Comparison of ENCODE assay signal across 1 fruit fly cellular context in genomic region chr3R:26030562-26030961, dm6.
A peak's percentile ranks its signal among the peaks of the same experiment; 100 is the strongest.
TF ChIP-seq lines count a peak whose summit lies in the region.

No protein-coding gene starts in this region.

TF ChIP-seq in whole organism, embryonic, 481 proteins besides CTCF, POLR2A, EP300 and RAD21 (continued from another document and continues in another):
- TF ChIP-seq PHDP (tag; optimal IDR thresholded peaks at IDR 0.05; lab: Kevin White, UChicago) (no peak), crc (GFP tag; optimal IDR thresholded peaks at IDR 0.05; lab: Kevin White, UChicago) (no peak), bcd (GFP tag; optimal IDR thresholded peaks at IDR 0.05; lab: Kevin White, UChicago) (no peak), Dip3 (GFP tag; optimal IDR thresholded peaks at IDR 0.05; lab: Kevin White, UChicago) (no peak), Bdp1 (GFP tag; optimal IDR thresholded peaks at IDR 0.05; lab: Kevin White, UChicago) (no peak), gem (tag; optimal IDR thresholded peaks at IDR 0.05; lab: Kevin White, UChicago) (no peak), Camta (GFP tag; optimal IDR thresholded peaks at IDR 0.05; lab: Kevin White, UChicago) (no peak), CG3163 (GFP tag; optimal IDR thresholded peaks at IDR 0.05; lab: Kevin White, UChicago) (no peak), CG11560 (tag; IDR thresholded peaks at IDR 0.05; lab: Robert Waterston, UW) (no peak), CrebB (tag; optimal IDR thresholded peaks at IDR 0.05; lab: Kevin White, UChicago) (no peak), mirr (GFP tag; optimal IDR thresholded peaks at IDR 0.05; lab: Kevin White, UChicago) (no peak), CG4424 (GFP tag; optimal IDR thresholded peaks at IDR 0.05; lab: Kevin White, UChicago) (no peak), Dp (GFP tag; optimal IDR thresholded peaks at IDR 0.05; lab: Kevin White, UChicago) (no peak), CG17829 (tag; optimal IDR thresholded peaks at IDR 0.05; lab: Kevin White, UChicago) (no peak), CG15073 (GFP tag; optimal IDR thresholded peaks at IDR 0.05; lab: Kevin White, UChicago) (no peak), tll (GFP tag; optimal IDR thresholded peaks at IDR 0.05; lab: Kevin White, UChicago) (peak in 1 of 2 experiments; percentile 91), br (optimal IDR thresholded peaks at IDR 0.05; lab: Kevin White, UChicago) (no peak), Xrp1 (GFP tag; IDR thresholded peaks at IDR 0.05; lab: Robert Waterston, UW) (peak; percentile 11; the same call in 1 of the 2 replicates), Vsx1 (GFP tag; optimal IDR thresholded peaks at IDR 0.05; lab: Kevin White, UChicago) (no peak), sens (GFP tag; lab: Kevin White, UChicago) (no peak), Hr51 (GFP tag; optimal IDR thresholded peaks at IDR 0.05; lab: Kevin White, UChicago) (no peak), sd (tag; optimal IDR thresholded peaks at IDR 0.05; lab: Kevin White, UChicago) (no peak), da (GFP tag; optimal IDR thresholded peaks at IDR 0.05; lab: Kevin White, UChicago) (peak; percentile 45), Mad (GFP tag; optimal IDR thresholded peaks at IDR 0.05; lab: Kevin White, UChicago) (no peak), HmgD (GFP tag; optimal IDR thresholded peaks at IDR 0.05; lab: Kevin White, UChicago) (no peak), CG11695 (GFP tag; IDR thresholded peaks at IDR 0.05; lab: Robert Waterston, UW) (no peak), oc (tag; optimal IDR thresholded peaks at IDR 0.05; lab: Kevin White, UChicago) (peak; percentile 68), croc (GFP tag; conservative IDR thresholded peaks at IDR 0.05; lab: Robert Waterston, UW) (no peak), CG9817 (tag; optimal IDR thresholded peaks at IDR 0.05; lab: Kevin White, UChicago) (no peak), ash1 (GFP tag; optimal IDR thresholded peaks at IDR 0.05; lab: Kevin White, UChicago) (no peak), emc (GFP tag; optimal IDR thresholded peaks at IDR 0.05; lab: Kevin White, UChicago) (no peak), pita (GFP tag; optimal IDR thresholded peaks at IDR 0.05; lab: Kevin White, UChicago) (no peak), CG11696 (GFP tag; IDR thresholded peaks at IDR 0.05; lab: Robert Waterston, UW) (no peak), E2f1 (GFP tag; IDR thresholded peaks at IDR 0.05; lab: Robert Waterston, UW) (no peak), CG6689 (GFP tag; IDR thresholded peaks at IDR 0.05; lab: Robert Waterston, UW) (no peak), insv (GFP tag; optimal IDR thresholded peaks at IDR 0.05; lab: Kevin White, UChicago) (no peak), CG34376 (GFP tag; optimal IDR thresholded peaks at IDR 0.05; lab: Kevin White, UChicago) (no peak), HHEX (GFP tag; optimal IDR thresholded peaks at IDR 0.05; lab: Kevin White, UChicago) (no peak), CG10543 (GFP tag; optimal IDR thresholded peaks at IDR 0.05; lab: Kevin White, UChicago) (no peak), twi (tag; optimal IDR thresholded peaks at IDR 0.05; lab: Kevin White, UChicago) (peak; percentile 79), sc (optimal IDR thresholded peaks at IDR 0.05; lab: Kevin White, UChicago) (peak in 1 of 2 experiments; percentile 100), sc (GFP tag; optimal IDR thresholded peaks at IDR 0.05; lab: Kevin White, UChicago) (no peak), CG10565 (GFP tag; optimal IDR thresholded peaks at IDR 0.05; lab: Kevin White, UChicago) (no peak), Sin3A (optimal IDR thresholded peaks at IDR 0.05; lab: Kevin White, UChicago) (no peak), ac (GFP tag; optimal IDR thresholded peaks at IDR 0.05; lab: Kevin White, UChicago) (peak; percentile 90), Hmr (GFP tag; optimal IDR thresholded peaks at IDR 0.05; lab: Kevin White, UChicago) (no peak), CG5245 (GFP tag; optimal IDR thresholded peaks at IDR 0.05; lab: Kevin White, UChicago) (no peak), B-H1 (GFP tag; IDR thresholded peaks at IDR 0.05; lab: Robert Waterston, UW) (no peak), Hr3 (GFP tag; optimal IDR thresholded peaks at IDR 0.05; lab: Kevin White, UChicago) (no peak), odd (GFP tag; optimal IDR thresholded peaks at IDR 0.05; lab: Kevin White, UChicago) (peak; percentile 64), gcm2 (GFP tag; optimal IDR thresholded peaks at IDR 0.05; lab: Kevin White, UChicago) (no peak), CG15479 (GFP tag; optimal IDR thresholded peaks at IDR 0.05; lab: Kevin White, UChicago) (peak; percentile 93), CG13296 (GFP tag; optimal IDR thresholded peaks at IDR 0.05; lab: Kevin White, UChicago) (no peak), sr (GFP tag; IDR thresholded peaks at IDR 0.05; lab: Robert Waterston, UW) (0 out of 3 replicates have a peak, but pooled peaks have one; percentile 33), CG6654 (GFP tag; optimal IDR thresholded peaks at IDR 0.05; lab: Kevin White, UChicago) (no peak), CG4617 (GFP tag; optimal IDR thresholded peaks at IDR 0.05; lab: Kevin White, UChicago; ENCODE audit: borderline replicate concordance) (no peak), danr (GFP tag; IDR thresholded peaks at IDR 0.05; lab: Robert Waterston, UW) (no peak), CG12744 (GFP tag; optimal IDR thresholded peaks at IDR 0.05; lab: Kevin White, UChicago) (no peak), nerfin-1 (tag; optimal IDR thresholded peaks at IDR 0.05; lab: Kevin White, UChicago) (no peak), klu (GFP tag; IDR thresholded peaks at IDR 0.05; lab: Robert Waterston, UW) (no peak), Stat92E (GFP tag; optimal IDR thresholded peaks at IDR 0.05; lab: Kevin White, UChicago) (peak in 1 of 3 experiments; percentile 6), CG32532 (GFP tag; IDR thresholded peaks at IDR 0.05; lab: Robert Waterston, UW) (no peak), ERR (GFP tag; optimal IDR thresholded peaks at IDR 0.05; lab: Kevin White, UChicago) (no peak), en (GFP tag; optimal IDR thresholded peaks at IDR 0.05; lab: Kevin White, UChicago) (no peak), yki (optimal IDR thresholded peaks at IDR 0.05; lab: Kevin White, UChicago) (no peak), Aef1 (GFP tag; IDR thresholded peaks at IDR 0.05; lab: Robert Waterston, UW) (no peak), Bteb2 (GFP tag; optimal IDR thresholded peaks at IDR 0.05; lab: Kevin White, UChicago) (no peak), knrl (GFP tag; IDR thresholded peaks at IDR 0.05; lab: Robert Waterston, UW; ENCODE audit: partially characterized antibody) (no peak), CG7372 (GFP tag; IDR thresholded peaks at IDR 0.05; lab: Robert Waterston, UW) (no peak), wek (GFP tag; optimal IDR thresholded peaks at IDR 0.05; lab: Kevin White, UChicago) (no peak), slp2 (GFP tag; optimal IDR thresholded peaks at IDR 0.05; lab: Kevin White, UChicago) (no peak), Mrtf (GFP tag; IDR thresholded peaks at IDR 0.05; lab: Robert Waterston, UW) (no peak), CG12659 (GFP tag; optimal IDR thresholded peaks at IDR 0.05; lab: Kevin White, UChicago) (no peak), pzg (GFP tag; optimal IDR thresholded peaks at IDR 0.05; lab: Kevin White, UChicago) (no peak), CG11456 (GFP tag; IDR thresholded peaks at IDR 0.05; lab: Robert Waterston, UW) (no peak), CG17186 (GFP tag; optimal IDR thresholded peaks at IDR 0.05; lab: Kevin White, UChicago) (no peak), Lpt (GFP tag; optimal IDR thresholded peaks at IDR 0.05; lab: Kevin White, UChicago) (no peak), CG14710 (tag; optimal IDR thresholded peaks at IDR 0.05; lab: Kevin White, UChicago) (no peak), fru (optimal IDR thresholded peaks at IDR 0.05; lab: Kevin White, UChicago) (peak; percentile 63), HLHmδ (GFP tag; optimal IDR thresholded peaks at IDR 0.05; lab: Kevin White, UChicago) (peak; percentile 80), CG7556 (GFP tag; optimal IDR thresholded peaks at IDR 0.05; lab: Kevin White, UChicago) (no peak), bowl (GFP tag; IDR thresholded peaks at IDR 0.05; lab: Robert Waterston, UW) (no peak), zen (tag; optimal IDR thresholded peaks at IDR 0.05; lab: Kevin White, UChicago) (peak; percentile 97), CG16863 (GFP tag; optimal IDR thresholded peaks at IDR 0.05; lab: Kevin White, UChicago) (no peak), CG7357 (GFP tag; IDR thresholded peaks at IDR 0.05; lab: Robert Waterston, UW) (no peak), Pdp1 (GFP tag; optimal IDR thresholded peaks at IDR 0.05; lab: Kevin White, UChicago) (no peak), inv (GFP tag; IDR thresholded peaks at IDR 0.05; lab: Robert Waterston, UW; ENCODE audit: partially characterized antibody) (no peak), tio (GFP tag; optimal IDR thresholded peaks at IDR 0.05; lab: Kevin White, UChicago) (no peak), lmd (GFP tag; IDR thresholded peaks at IDR 0.05; lab: Robert Waterston, UW) (no peak), fu2 (GFP tag; optimal IDR thresholded peaks at IDR 0.05; lab: Kevin White, UChicago) (no peak), pros (GFP tag; optimal IDR thresholded peaks at IDR 0.05; lab: Kevin White, UChicago) (peak; percentile 75), CG18262 (tag; optimal IDR thresholded peaks at IDR 0.05; lab: Kevin White, UChicago) (no peak), YL-1 (GFP tag; optimal IDR thresholded peaks at IDR 0.05; lab: Kevin White, UChicago) (no peak), sqz (GFP tag; optimal IDR thresholded peaks at IDR 0.05; lab: Kevin White, UChicago) (no peak), Lhr (GFP tag; optimal IDR thresholded peaks at IDR 0.05; lab: Kevin White, UChicago) (no peak), CG12942 (GFP tag; optimal IDR thresholded peaks at IDR 0.05; lab: Kevin White, UChicago) (no peak), CG1602 (GFP tag; optimal IDR thresholded peaks at IDR 0.05; lab: Kevin White, UChicago) (no peak), CG9932 (GFP tag; IDR thresholded peaks at IDR 0.05; lab: Robert Waterston, UW) (no peak), CG9727 (GFP tag; optimal IDR thresholded peaks at IDR 0.05; lab: Kevin White, UChicago) (no peak), CG1603 (tag; optimal IDR thresholded peaks at IDR 0.05; lab: Kevin White, UChicago) (no peak), CG1647 (GFP tag; optimal IDR thresholded peaks at IDR 0.05; lab: Kevin White, UChicago) (no peak), CG15601 (tag; optimal IDR thresholded peaks at IDR 0.05; lab: Kevin White, UChicago) (no peak), bigmax (GFP tag; optimal IDR thresholded peaks at IDR 0.05; lab: Kevin White, UChicago) (no peak), CG14860 (GFP tag; IDR thresholded peaks at IDR 0.05; lab: Robert Waterston, UW; ENCODE audit: partially characterized antibody) (no peak), kah (GFP tag; optimal IDR thresholded peaks at IDR 0.05; lab: Kevin White, UChicago) (peak; percentile 64), CG8359 (GFP tag; optimal IDR thresholded peaks at IDR 0.05; lab: Kevin White, UChicago; ENCODE audit: borderline replicate concordance) (no peak), CG9609 (GFP tag; optimal IDR thresholded peaks at IDR 0.05; lab: Kevin White, UChicago) (no peak), wor (GFP tag; IDR thresholded peaks at IDR 0.05; lab: Robert Waterston, UW) (no peak), lov (optimal IDR thresholded peaks at IDR 0.05; lab: Kevin White, UChicago) (peak; percentile 100), lov (GFP tag; IDR thresholded peaks at IDR 0.05; lab: Robert Waterston, UW) (no peak), Dll (GFP tag; IDR thresholded peaks at IDR 0.05; lab: Robert Waterston, UW; ENCODE audit: partially characterized antibody) (no peak), dan (GFP tag; IDR thresholded peaks at IDR 0.05; lab: Robert Waterston, UW) (no peak), scrt (GFP tag; optimal IDR thresholded peaks at IDR 0.05; lab: Kevin White, UChicago) (no peak), CG7928 (GFP tag; optimal IDR thresholded peaks at IDR 0.05; lab: Kevin White, UChicago) (no peak), eve (GFP tag; optimal IDR thresholded peaks at IDR 0.05; lab: Kevin White, UChicago) (no peak), CG15269 (tag; optimal IDR thresholded peaks at IDR 0.05; lab: Kevin White, UChicago) (peak; percentile 71), Abd-B (GFP tag; optimal IDR thresholded peaks at IDR 0.05; lab: Kevin White, UChicago) (no peak), CG12391 (tag; optimal IDR thresholded peaks at IDR 0.05; lab: Kevin White, UChicago) (no peak), mam (GFP tag; optimal IDR thresholded peaks at IDR 0.05; lab: Kevin White, UChicago) (no peak), cato (GFP tag; optimal IDR thresholded peaks at IDR 0.05; lab: Kevin White, UChicago; ENCODE audit: borderline replicate concordance) (no peak), CG14441 (GFP tag; IDR thresholded peaks at IDR 0.05; lab: Robert Waterston, UW) (no peak), CG16813 (GFP tag; IDR thresholded peaks at IDR 0.05; lab: Robert Waterston, UW; ENCODE audit: partially characterized antibody) (no peak), al (GFP tag; IDR thresholded peaks at IDR 0.05; lab: Robert Waterston, UW) (no peak), Scr (GFP tag; IDR thresholded peaks at IDR 0.05; lab: Robert Waterston, UW; ENCODE audit: partially characterized antibody) (no peak), trem (tag; optimal IDR thresholded peaks at IDR 0.05; lab: Kevin White, UChicago) (no peak), repo (GFP tag; optimal IDR thresholded peaks at IDR 0.05; lab: Kevin White, UChicago) (no peak), wdn (GFP tag; IDR thresholded peaks at IDR 0.05; lab: Robert Waterston, UW) (no peak), crp (GFP tag; optimal IDR thresholded peaks at IDR 0.05; lab: Kevin White, UChicago) (no peak), CG3407 (GFP tag; optimal IDR thresholded peaks at IDR 0.05; lab: Kevin White, UChicago) (no peak), CG10959 (GFP tag; IDR thresholded peaks at IDR 0.05; lab: Robert Waterston, UW) (no peak), MESR4 (GFP tag; optimal IDR thresholded peaks at IDR 0.05; lab: Kevin White, UChicago) (no peak), abd-A (tag; optimal IDR thresholded peaks at IDR 0.05; lab: Kevin White, UChicago) (peak; percentile 52), CG10267 (tag; optimal IDR thresholded peaks at IDR 0.05; lab: Kevin White, UChicago) (no peak), fd3F (GFP tag; optimal IDR thresholded peaks at IDR 0.05; lab: Kevin White, UChicago) (no peak), CoRest (tag; optimal IDR thresholded peaks at IDR 0.05; lab: Kevin White, UChicago) (no peak), CG1832 (GFP tag; optimal IDR thresholded peaks at IDR 0.05; lab: Kevin White, UChicago) (no peak), cg (GFP tag; optimal IDR thresholded peaks at IDR 0.05; lab: Kevin White, UChicago) (peak; percentile 78), Hr78 (GFP tag; optimal IDR thresholded peaks at IDR 0.05; lab: Kevin White, UChicago) (no peak), ap (GFP tag; IDR thresholded peaks at IDR 0.05; lab: Robert Waterston, UW) (no peak), h (optimal IDR thresholded peaks at IDR 0.05; lab: Kevin White, UChicago) (no peak), CG4730 (GFP tag; IDR thresholded peaks at IDR 0.05; lab: Robert Waterston, UW) (no peak)
